Fruit fly (Drosophila melanogaster) whole organism, adult: Measurements from ENCODE around the gene CG9673.

Experiments
- CG33017 ChIP-seq: fragments of 200-800 bp; sonication (Bioruptor generic); optimal IDR thresholded peaks from 2 replicates; lab custom pipeline; 2018; ENCODE audit warnings: missing biosample characterization, mild to moderate bottlenecking, missing genetic modification characterization, moderate library complexity
- CG7101 ChIP-seq: fragments of 200-800 bp; sonication (Bioruptor generic); optimal IDR thresholded peaks from 2 replicates; lab custom pipeline; 2018; ENCODE audit warnings: missing biosample characterization, mild to moderate bottlenecking, missing genetic modification characterization, moderate library complexity
- kay ChIP-seq: fragments of 200-800 bp; sonication (Bioruptor generic); peaks from one replicate; lab custom pipeline; 2016; ENCODE audit warnings: missing biosample characterization, missing genetic modification characterization, borderline replicate concordance
- tj ChIP-seq: fragments of 200-800 bp; sonication (Bioruptor generic); optimal IDR thresholded peaks from 3 replicates; lab custom pipeline; 2017; ENCODE audit warnings: missing biosample characterization, mild to moderate bottlenecking, missing genetic modification characterization, moderate library complexity

- TF ChIP-seq CG7101 = no peak
- no peak for TF ChIP-seq tj (GFP tag; lab: Kevin White, UChicago)
- no peak for TF ChIP-seq CG33017 (tag; lab: Kevin White, UChicago)
- no peak for TF ChIP-seq kay (GFP tag; lab: Kevin White, UChicago)
Measured at dm6 chrX:16689966-16690365, 13.7 kb downstream of the CG9673 start.
